Worm (Caenorhabditis elegans) whole organism, L2 larva: ENCODE results near the gene F54D5.17.

ENCODE experiments used
- ama-1 ChIP-seq: fragments of 150-350 bp; optimal IDR thresholded peaks from 2 replicates; lab custom pipeline; 2018; ENCODE audit warnings: inconsistent platforms
- mdl-1 ChIP-seq, 2 experiments: fragments of 150-350 bp in 1 of 2; sonication (generic microtip) in 1 of 2; optimal IDR thresholded peaks; 2 replicates each; lab custom pipeline; 2017; ENCODE audit warnings: missing biosample characterization in 2 of 2, missing genetic modification characterization in 2 of 2

- TF ChIP-seq ama-1 (lab: Kevin White, UChicago) (no peak), mdl-1 (tag; optimal IDR thresholded peaks at IDR 0.05; lab: Kevin White, UChicago) (no peak)
Measured at ce11 chrII:11512921-11513320, 43.5 kb upstream of the F54D5.17 start.
